Worm (Caenorhabditis elegans): ENCODE results near the gene sra-9.

Gene sra-9

DNA sequence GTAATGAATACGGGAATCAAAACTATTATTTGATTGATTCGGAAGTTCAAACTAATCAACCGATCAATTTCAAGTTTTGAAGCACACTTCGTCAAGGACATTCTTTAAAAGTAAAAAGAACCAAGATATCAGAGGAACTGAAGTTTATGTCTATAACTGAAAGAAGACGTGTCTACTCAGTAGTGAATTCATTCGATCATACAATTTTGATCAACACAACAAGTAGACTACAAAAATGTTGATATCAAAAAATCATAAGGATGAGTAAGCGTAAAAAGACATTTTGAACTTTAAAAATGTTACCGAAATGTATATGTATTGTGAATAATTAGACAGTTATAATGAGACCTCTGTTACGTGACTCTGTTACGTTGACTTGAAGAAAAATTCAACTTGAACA lies 10.7 kb downstream of the sra-9 start, which contains the start of gene sra-4:
TSS of gene sra-4 (minus strand) at position 101 of the 400 bp plus-strand sequence.
- TF ChIP-seq crh-2 (tag; optimal IDR thresholded peaks at IDR 0.05) (no peak), nhr-6 (tag; optimal IDR thresholded peaks at IDR 0.05) (no peak), C34F6.9 (tag; optimal IDR thresholded peaks at IDR 0.05) (no peak), elt-1 (tag; optimal IDR thresholded peaks at IDR 0.05) (no peak), lsy-2 (tag; optimal IDR thresholded peaks at IDR 0.05) (no peak), unc-39 (tag; optimal IDR thresholded peaks at IDR 0.05) (no peak), blmp-1 (tag; optimal IDR thresholded peaks at IDR 0.05; ENCODE audit: insufficient read depth) (no peak), ceh-82 (tag; optimal IDR thresholded peaks at IDR 0.05) (no peak)

DNA sequence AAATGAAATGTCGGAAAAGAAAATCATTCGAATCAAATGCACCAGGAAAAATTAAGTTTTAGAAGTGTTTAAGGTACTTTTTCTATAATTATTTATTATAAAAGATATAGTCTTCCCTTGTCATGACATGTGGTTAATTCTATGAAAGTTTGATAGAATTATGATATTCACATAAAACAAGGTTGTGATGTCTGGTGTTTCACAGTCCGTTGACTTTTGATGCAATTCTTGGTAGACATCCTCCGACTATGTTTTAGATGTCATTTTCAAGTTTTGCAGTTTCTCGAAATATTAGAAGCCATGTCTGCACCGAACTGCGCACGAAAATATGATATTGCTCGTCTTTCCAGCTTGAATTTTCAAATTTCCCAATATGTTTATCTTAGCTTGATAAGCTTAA lies 12.3 kb downstream of the sra-9 start, which contains the start of gene sra-7:
TSS of gene sra-7 (plus strand) at position 301 of the 400 bp plus-strand sequence.
- TF ChIP-seq ceh-16 (tag; optimal IDR thresholded peaks at IDR 0.05) (no peak), ztf-1 (GFP tag; conservative IDR thresholded peaks at IDR 0.05) (no peak), crh-2 (tag; optimal IDR thresholded peaks at IDR 0.05) (no peak), nhr-77 (tag; optimal IDR thresholded peaks at IDR 0.05) (no peak), zag-1 (tag; optimal IDR thresholded peaks at IDR 0.05) (no peak), nhr-237 (tag; optimal IDR thresholded peaks at IDR 0.05) (no peak), R02D3.7 (tag; optimal IDR thresholded peaks at IDR 0.05) (no peak), aly-2 (tag; optimal IDR thresholded peaks at IDR 0.05) (no peak), sma-9 (GFP tag; optimal IDR thresholded peaks at IDR 0.05) (no peak), sma-9 (tag; optimal IDR thresholded peaks at IDR 0.05) (no peak), unc-55 (GFP tag; optimal IDR thresholded peaks at IDR 0.05) (no peak)

DNA sequence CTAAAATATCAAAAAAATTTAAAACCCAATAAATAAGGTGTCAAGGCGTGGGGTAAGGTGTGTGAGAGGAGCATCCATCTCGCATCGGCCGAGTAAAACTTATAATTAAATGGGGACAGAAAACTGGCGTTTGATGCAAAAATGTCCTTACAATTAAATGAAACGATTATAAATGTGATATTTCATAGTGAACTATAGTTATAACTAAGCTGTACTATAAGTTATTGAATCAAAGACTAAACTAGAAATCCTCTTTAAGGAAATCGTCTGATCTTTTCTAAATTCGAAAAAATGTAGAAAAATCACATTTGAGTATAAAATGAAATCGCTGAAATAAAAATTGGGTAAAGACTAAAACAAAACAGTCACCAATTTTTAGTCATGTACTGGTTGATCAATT lies 18.6 kb downstream of the sra-9 start, which contains the start of gene sra-6:
TSS of gene sra-6 (minus strand) at position 101 of the 400 bp plus-strand sequence.
- TF ChIP-seq lsy-2 (tag; optimal IDR thresholded peaks at IDR 0.05) (no peak), nhr-129 (tag; optimal IDR thresholded peaks at IDR 0.05) (no peak), lin-11 (tag; optimal IDR thresholded peaks at IDR 0.05) (no peak), nhr-25 (tag; optimal IDR thresholded peaks at IDR 0.05) (no peak), mbf-1 (tag; optimal IDR thresholded peaks at IDR 0.05) (no peak), crh-2 (tag; optimal IDR thresholded peaks at IDR 0.05) (no peak)

DNA sequence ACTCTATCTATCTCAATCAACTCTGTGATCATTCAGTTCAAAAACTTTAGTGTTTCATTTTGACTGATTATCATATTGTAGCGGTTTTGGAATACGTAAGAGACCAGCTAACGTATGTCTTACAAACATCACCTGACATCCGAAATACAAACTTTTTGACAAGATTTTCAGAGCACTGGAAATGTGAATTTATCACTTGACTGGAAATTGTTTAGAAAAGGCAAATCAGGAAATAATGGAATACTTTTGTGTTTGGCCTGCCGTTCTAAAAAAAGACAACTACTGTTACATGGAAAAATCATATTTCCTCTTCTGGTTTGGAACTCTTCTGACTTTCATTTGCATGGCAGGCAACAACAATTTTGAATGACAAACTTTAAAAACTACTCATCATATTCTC lies 19.4 kb downstream of the sra-9 start, which contains the start of gene F35H8.12:
TSS of gene F35H8.12 (plus strand) at position 301 of the 400 bp plus-strand sequence.
- TF ChIP-seq elt-1 (tag; optimal IDR thresholded peaks at IDR 0.05) (no peak), ztf-4 (tag; optimal IDR thresholded peaks at IDR 0.05) (no peak), ama-1 (optimal IDR thresholded peaks at IDR 0.05) (no peak), gmeb-1 (tag; optimal IDR thresholded peaks at IDR 0.05) (no peak), lin-39 (tag; optimal IDR thresholded peaks at IDR 0.05) (no peak), nhr-11 (tag; optimal IDR thresholded peaks at IDR 0.05) (no peak), nhr-129 (tag; optimal IDR thresholded peaks at IDR 0.05) (no peak), nhr-23 (tag; optimal IDR thresholded peaks at IDR 0.05) (no peak), crh-2 (tag; optimal IDR thresholded peaks at IDR 0.05) (no peak), mdl-1 (tag; optimal IDR thresholded peaks at IDR 0.05) (no peak), F13H6.1 (tag; optimal IDR thresholded peaks at IDR 0.05) (no peak), ztf-11 (tag; optimal IDR thresholded peaks at IDR 0.05) (no peak), C34F6.9 (tag; optimal IDR thresholded peaks at IDR 0.05) (no peak), mbf-1 (tag; optimal IDR thresholded peaks at IDR 0.05) (no peak), nhr-6 (tag; optimal IDR thresholded peaks at IDR 0.05) (no peak), fos-1 (tag; optimal IDR thresholded peaks at IDR 0.05) (no peak), Y55F3AM.14 (GFP tag; optimal IDR thresholded peaks at IDR 0.05) (no peak), elt-3 (tag; optimal IDR thresholded peaks at IDR 0.05) (no peak), alr-1 (tag; optimal IDR thresholded peaks at IDR 0.05) (no peak), nhr-10 (tag; optimal IDR thresholded peaks at IDR 0.05) (no peak)

DNA sequence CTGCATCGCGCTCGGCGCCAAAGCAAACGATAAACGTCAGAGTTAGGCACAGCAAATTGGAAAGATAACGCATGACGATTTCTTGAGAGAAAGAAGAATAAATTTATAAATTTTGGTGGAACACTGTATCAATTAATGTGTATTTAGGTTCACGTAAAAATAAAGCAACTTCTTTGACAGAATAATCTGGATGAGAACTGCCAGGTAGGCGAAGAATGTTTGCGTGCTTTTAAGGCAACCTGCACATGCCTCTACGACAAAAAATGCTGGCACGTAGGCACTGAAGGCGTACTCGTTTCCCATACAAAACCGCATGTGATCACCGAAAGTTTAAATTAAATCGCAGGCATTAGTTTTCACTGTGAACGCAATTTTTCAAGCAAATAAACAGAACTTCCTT lies 21.1 kb downstream of the sra-9 start, which contains the start of gene F35H8.1:
TSS of gene F35H8.1 (minus strand) at position 101 of the 400 bp plus-strand sequence.
- TF ChIP-seq mbf-1 (tag; optimal IDR thresholded peaks at IDR 0.05) (no peak), mdl-1 (tag; optimal IDR thresholded peaks at IDR 0.05) (no peak)

All from whole organism, L2 larva.